Fruit fly (Drosophila melanogaster) whole organism: ENCODE measurements around the gene kirre.

Source experiments
- CG8478 ChIP-seq: fragments of >200 bp; optimal IDR thresholded peaks from 2 replicates; lab custom pipeline; 2018; ENCODE audit warnings: inconsistent platforms
- Dll ChIP-seq: fragments of >200 bp; optimal IDR thresholded peaks from 2 replicates; lab custom pipeline; 2017
- pan ChIP-seq: fragments of >200 bp; optimal IDR thresholded peaks from 2 replicates; lab custom pipeline; 2017
- usp ChIP-seq: fragments of >200 bp; optimal IDR thresholded peaks from 2 replicates; lab custom pipeline; 2017; ENCODE audit warnings: missing biosample characterization, missing genetic modification characterization, mixed read lengths

- no peak for TF ChIP-seq Dll (lab: Kevin White, UChicago)
- no peak for TF ChIP-seq CG8478
- no peak for TF ChIP-seq usp (GFP tag; lab: Kevin White, UChicago)
- no peak for TF ChIP-seq pan (lab: Kevin White, UChicago)
Observed at dm6 chrX:3050279-3050678, 310.1 kb downstream of the kirre start.
